Worm (Caenorhabditis elegans): ENCODE results near the gene hpo-25.

The hpo-25 gene

DNA sequence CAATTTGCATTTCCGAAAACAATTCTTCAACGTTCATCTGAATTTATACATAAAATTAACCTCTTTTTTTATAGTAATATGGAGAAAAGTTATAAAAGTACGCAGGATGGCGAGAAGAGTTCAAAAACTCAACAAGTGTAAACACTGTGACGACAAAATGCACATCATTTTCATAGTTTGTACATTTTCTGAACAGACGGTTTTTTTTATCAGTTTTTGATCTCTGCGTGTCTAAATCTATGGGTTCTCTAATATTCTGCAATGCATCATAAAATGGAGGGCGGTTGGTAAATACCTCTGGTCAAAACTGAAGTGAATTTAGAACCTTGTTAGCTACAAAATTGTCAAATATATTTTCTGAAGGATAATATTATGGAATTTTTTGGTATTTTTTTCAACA is 46.4 kb downstream of the hpo-25 start, which contains the start of gene fbxa-4:
Gene fbxa-4 (minus strand): TSS at position 93 of the 400 bp plus-strand sequence.
- TF ChIP-seq flh-1 (GFP tag; optimal IDR thresholded peaks at IDR 0.05) = no peak
- no peak for TF ChIP-seq sem-2 (GFP tag; optimal IDR thresholded peaks at IDR 0.05)
- TF ChIP-seq mab-5 (tag; optimal IDR thresholded peaks at IDR 0.05) = no peak
- TF ChIP-seq unc-62 (GFP tag; optimal IDR thresholded peaks at IDR 0.05) = no peak
- no peak for TF ChIP-seq cnd-1 (tag; optimal IDR thresholded peaks at IDR 0.05)
- TF ChIP-seq ceh-39 (tag; optimal IDR thresholded peaks at IDR 0.05) = no peak
- no peak for TF ChIP-seq snpc-4 (tag; optimal IDR thresholded peaks at IDR 0.05)

DNA sequence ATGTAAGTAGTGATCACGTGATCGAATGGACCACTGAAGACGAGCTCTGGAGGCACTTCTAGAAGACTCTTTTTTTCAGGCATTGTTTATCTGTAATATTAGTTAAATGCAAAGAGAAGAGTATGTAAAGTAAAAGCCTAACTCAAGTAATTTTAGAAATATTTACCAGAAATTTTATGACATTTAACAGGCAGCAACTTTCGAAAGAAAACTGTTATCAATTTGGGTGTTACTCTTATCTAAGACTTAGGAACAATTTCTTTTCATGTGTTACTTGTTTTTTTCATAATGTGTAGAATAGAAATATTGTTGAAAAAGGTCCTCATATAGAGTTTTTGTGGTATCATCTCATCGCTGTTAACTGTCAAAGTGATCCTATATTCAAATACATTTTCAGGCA is 48.8 kb downstream of the hpo-25 start, which contains the start of the genes F42G2.5 and F42G2.7:
Gene F42G2.5 (minus strand): TSS at position 101 of the 400 bp plus-strand sequence.
Gene F42G2.7 (plus strand): TSS at position 270 of the 400 bp plus-strand sequence.
- no peak for TF ChIP-seq drap-1 (GFP tag; optimal IDR thresholded peaks at IDR 0.05)
- TF ChIP-seq flh-1 (GFP tag; optimal IDR thresholded peaks at IDR 0.05) = no peak
- TF ChIP-seq hlh-1 (tag; optimal IDR thresholded peaks at IDR 0.05) = no peak
- no peak for TF ChIP-seq ces-1 (GFP tag; optimal IDR thresholded peaks at IDR 0.05)
- no peak for TF ChIP-seq ztf-11 (tag; optimal IDR thresholded peaks at IDR 0.05)
- TF ChIP-seq unc-39 (tag; optimal IDR thresholded peaks at IDR 0.05) = no peak
- TF ChIP-seq tbx-8 (GFP tag; optimal IDR thresholded peaks at IDR 0.05) = no peak
- TF ChIP-seq lin-13 (tag; optimal IDR thresholded peaks at IDR 0.05) = no peak
- no peak for TF ChIP-seq sptf-1 (tag; optimal IDR thresholded peaks at IDR 0.05)

- TF ChIP-seq nhr-237 (tag; optimal IDR thresholded peaks at IDR 0.05) (no peak), hlh-1 (tag; optimal IDR thresholded peaks at IDR 0.05) (no peak), mep-1 (tag; optimal IDR thresholded peaks at IDR 0.05) (no peak), unc-120 (tag; optimal IDR thresholded peaks at IDR 0.05; ENCODE audit: poor library complexity, severe bottlenecking) (no peak), flh-1 (GFP tag; optimal IDR thresholded peaks at IDR 0.05) (no peak), ham-2 (GFP tag; optimal IDR thresholded peaks at IDR 0.05) (no peak)
Observed at ce11 chrII:2418836-2419235, 49.8 kb downstream of the hpo-25 start, which contains the start of gene fbxc-20. TSS of gene fbxc-20 (plus strand) at chrII:2419136.

Measured in whole organism, mixed stage, embryonic.